Fruit fly (Drosophila melanogaster): ENCODE results near the gene CG13358.

CG13358 gene

dm6 chrX:769639-770124 is 35.0 kb downstream of the CG13358 start, which contains the start of gene fz3 (continued):
- TF ChIP-seq CG17361 (GFP tag; IDR thresholded peaks at IDR 0.05) (no peak), pita (GFP tag; optimal IDR thresholded peaks at IDR 0.05) (no peak), CG8359 (GFP tag; optimal IDR thresholded peaks at IDR 0.05; ENCODE audit: borderline replicate concordance) (no peak), CG13296 (GFP tag; optimal IDR thresholded peaks at IDR 0.05) (peak; percentile 9), D19A (tag; optimal IDR thresholded peaks at IDR 0.05) (peak; percentile 23), bowl (GFP tag; IDR thresholded peaks at IDR 0.05) (0 out of 2 replicates have a peak, but pooled peaks have one; percentile 28), B-H2 (GFP tag; optimal IDR thresholded peaks at IDR 0.05) (peak; percentile 32), Deaf1 (tag; optimal IDR thresholded peaks at IDR 0.05) (peak; percentile 57), ttk (GFP tag; IDR thresholded peaks at IDR 0.05) (no peak), vfl (GFP tag; optimal IDR thresholded peaks at IDR 0.05) (no peak), dmrt11E (tag; optimal IDR thresholded peaks at IDR 0.05) (peak; percentile 24), CG11247 (GFP tag; IDR thresholded peaks at IDR 0.05) (0 out of 2 replicates have a peak, but pooled peaks have one; percentile 16), gem (tag; optimal IDR thresholded peaks at IDR 0.05) (peak; percentile 5), CG2129 (GFP tag; IDR thresholded peaks at IDR 0.05; ENCODE audit: partially characterized antibody) (peak; percentile 55), CG12299 (tag; optimal IDR thresholded peaks at IDR 0.05) (no peak), Sin3A (optimal IDR thresholded peaks at IDR 0.05) (peak; percentile 7), gfzf (GFP tag; optimal IDR thresholded peaks at IDR 0.05) (peak; percentile 8), vnd (GFP tag; IDR thresholded peaks at IDR 0.05; ENCODE audit: partially characterized antibody) (peak; percentile 81), Dad (GFP tag; optimal IDR thresholded peaks at IDR 0.05) (peak; percentile 15), CkIIα-i1 (GFP tag; IDR thresholded peaks at IDR 0.05) (no peak), sqz (GFP tag; optimal IDR thresholded peaks at IDR 0.05) (peak; percentile 21), Med (GFP tag) (peak; percentile 92), oc (tag; optimal IDR thresholded peaks at IDR 0.05) (peak; percentile 6), pzg (GFP tag; optimal IDR thresholded peaks at IDR 0.05) (peak; percentile 62), Myb (GFP tag; optimal IDR thresholded peaks at IDR 0.05) (peak; percentile 33), Nf-YB (GFP tag; optimal IDR thresholded peaks at IDR 0.05) (peak; percentile 1), Ets65A (GFP tag) (peak; percentile 48), CG17359 (tag; optimal IDR thresholded peaks at IDR 0.05) (peak; percentile 29), sima (GFP tag; optimal IDR thresholded peaks at IDR 0.05) (no peak), Hsf (GFP tag; optimal IDR thresholded peaks at IDR 0.05) (no peak), CG15073 (GFP tag; optimal IDR thresholded peaks at IDR 0.05) (no peak), CG2116 (GFP tag; optimal IDR thresholded peaks at IDR 0.05) (peak; percentile 64), nerfin-2 (GFP tag; IDR thresholded peaks at IDR 0.05; ENCODE audit: partially characterized antibody) (peak; percentile 73), crp (GFP tag; optimal IDR thresholded peaks at IDR 0.05) (no peak), Dbx (GFP tag; IDR thresholded peaks at IDR 0.05) (0 out of 3 replicates have a peak, but pooled peaks have one; percentile 35), YL-1 (GFP tag; optimal IDR thresholded peaks at IDR 0.05) (no peak), CG14860 (GFP tag; IDR thresholded peaks at IDR 0.05; ENCODE audit: partially characterized antibody) (peak; percentile 81), CrebB (tag; optimal IDR thresholded peaks at IDR 0.05) (peak; percentile 26)

DNA sequence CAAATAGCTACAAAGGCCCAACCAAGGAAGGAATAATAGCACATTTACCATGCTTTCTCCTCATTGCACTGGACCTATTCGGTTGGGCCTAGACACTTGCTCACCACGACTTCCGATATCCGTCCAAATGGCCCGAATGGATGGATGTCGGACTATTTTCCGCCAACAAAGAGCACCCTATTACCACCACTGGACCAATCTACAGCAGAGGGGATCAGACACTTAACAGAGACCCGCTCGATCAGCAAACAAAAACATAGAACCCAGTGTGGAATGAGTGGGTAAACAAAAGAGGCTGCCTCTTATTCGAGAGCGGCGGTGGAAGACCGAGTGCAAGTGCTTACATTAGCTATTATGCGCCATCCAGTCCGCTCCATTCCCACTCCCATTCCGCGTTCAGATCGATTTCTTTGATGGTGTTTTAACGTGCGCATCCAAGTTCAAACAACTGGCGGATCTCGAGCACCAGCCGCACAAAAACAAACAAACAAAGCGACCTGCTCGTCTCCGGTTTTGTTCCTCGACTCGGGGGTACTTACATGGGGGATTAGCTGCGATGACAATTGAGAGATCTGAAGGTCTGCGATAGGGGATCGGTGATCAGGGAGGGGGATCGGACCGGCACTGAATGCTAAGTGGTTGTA is 36.1 kb downstream of the CG13358 start:
- TF ChIP-seq CG4360 (GFP tag; IDR thresholded peaks at IDR 0.05) = no peak
- no peak for TF ChIP-seq mld (GFP tag; IDR thresholded peaks at IDR 0.05; ENCODE audit: partially characterized antibody)
- no peak for TF ChIP-seq Lim3 (GFP tag; IDR thresholded peaks at IDR 0.05)
- no peak for TF ChIP-seq CG17361 (GFP tag; IDR thresholded peaks at IDR 0.05)
- no peak for TF ChIP-seq Fer3 (tag; optimal IDR thresholded peaks at IDR 0.05)
- no peak for TF ChIP-seq eve (GFP tag; optimal IDR thresholded peaks at IDR 0.05)
- peak; percentile 29; the same call in 1 of the 2 replicates for TF ChIP-seq Dref (GFP tag; IDR thresholded peaks at IDR 0.05)
- TF ChIP-seq CG2199 (GFP tag; IDR thresholded peaks at IDR 0.05) = no peak
- no peak for TF ChIP-seq danr (GFP tag; IDR thresholded peaks at IDR 0.05)
- no peak for TF ChIP-seq chm (GFP tag; IDR thresholded peaks at IDR 0.05)
- no peak for TF ChIP-seq Atf3 (GFP tag; optimal IDR thresholded peaks at IDR 0.05)
- TF ChIP-seq CG14965 (GFP tag; optimal IDR thresholded peaks at IDR 0.05; ENCODE audit: borderline replicate concordance) = no peak
- no peak for TF ChIP-seq CG9876 (GFP tag; optimal IDR thresholded peaks at IDR 0.05)
- TF ChIP-seq CG6654 (GFP tag; optimal IDR thresholded peaks at IDR 0.05) = no peak
- TF ChIP-seq nerfin-2 (GFP tag; IDR thresholded peaks at IDR 0.05; ENCODE audit: partially characterized antibody) = no peak

Data from whole organism, embryonic.